Worm (Caenorhabditis elegans) whole organism, L4 larva: ENCODE measurements around the gene E04F6.9.
A peak's percentile ranks its signal among the peaks of the same experiment; 100 is the strongest.

Experiments used
- F44E2.7 ChIP-seq: fragments of 200-800 bp; sonication (Bioruptor generic); IDR thresholded peaks from 2 replicates; pipeline ENCODE4 v2.1.2; 2022; ENCODE audit warnings: missing genetic modification characterization, missing compliant biosample characterization
- T20F7.1 ChIP-seq: fragments of 200-800 bp; sonication (Bioruptor generic); optimal IDR thresholded peaks from 2 replicates; lab custom pipeline; 2018; ENCODE audit warnings: mild to moderate bottlenecking, missing genetic modification characterization, missing compliant biosample characterization
- aha-1 ChIP-seq: fragments of 150-350 bp; peaks from one replicate; lab custom pipeline; 2014; ENCODE audit warnings: missing biosample characterization, missing genetic modification characterization
- aly-2 ChIP-seq: sonication (generic microtip); optimal IDR thresholded peaks from 2 replicates; lab custom pipeline; 2018; ENCODE audit warnings: missing biosample characterization, missing genetic modification characterization
- ama-1 ChIP-seq: fragments of 150-350 bp; optimal IDR thresholded peaks from 2 replicates; lab custom pipeline; 2014; ENCODE audit warnings: inconsistent platforms, mixed read lengths
- arid-1 ChIP-seq: fragments of 200-800 bp; sonication (Bioruptor generic); conservative IDR thresholded peaks from 2 replicates; pipeline ENCODE4 v1.3.6; 2022; ENCODE audit warnings: missing genetic modification reagents, missing genetic modification characterization, missing compliant biosample characterization
- ceh-44 ChIP-seq: fragments of 200-800 bp; sonication (Bioruptor generic); IDR thresholded peaks from 2 replicates; pipeline ENCODE4 v1.3.6; 2022; ENCODE audit warnings: missing genetic modification reagents, missing genetic modification characterization, missing compliant biosample characterization
- daf-16 ChIP-seq, 3 experiments: sonication (generic microtip); optimal IDR thresholded peaks; 2 replicates each; lab custom pipeline; 2016 to 2017; ENCODE audit warnings: missing genetic modification characterization in 3 of 3, missing genetic modification reagents in 3 of 3, mild to moderate bottlenecking in 2 of 3, missing compliant biosample characterization in 2 of 3, missing biosample characterization in 1 of 3, moderate library complexity in 1 of 3
- dmd-6 ChIP-seq: fragments of 200-800 bp; sonication (Bioruptor generic); IDR thresholded peaks from 2 replicates; pipeline ENCODE4 v1.3.6; 2022; ENCODE audit warnings: missing genetic modification reagents, missing genetic modification characterization, missing compliant biosample characterization
- dmd-8 ChIP-seq: fragments of 200-800 bp; sonication (Bioruptor generic); IDR thresholded peaks from 2 replicates; pipeline ENCODE4 v1.3.6; 2022; ENCODE audit warnings: missing genetic modification characterization, missing compliant biosample characterization
- dpl-1 ChIP-seq: fragments of 150-350 bp; optimal IDR thresholded peaks from 2 replicates; lab custom pipeline; 2014; ENCODE audit warnings: missing biosample characterization, missing genetic modification reagents, missing genetic modification characterization
- dve-1 ChIP-seq: sonication (generic microtip); optimal IDR thresholded peaks from 2 replicates; lab custom pipeline; 2017; ENCODE audit warnings: antibody characterized with exemption, mild to moderate bottlenecking, missing genetic modification characterization, missing compliant biosample characterization; ENCODE audit not compliant: insufficient read depth
- egl-43 ChIP-seq: fragments of 200-800 bp; sonication (Bioruptor generic); IDR thresholded peaks from 2 replicates; pipeline ENCODE4 v1.3.6; 2022; ENCODE audit warnings: missing genetic modification reagents, missing genetic modification characterization, missing compliant biosample characterization
- hif-1 ChIP-seq, 2 experiments: sonication (generic microtip); optimal IDR thresholded peaks; 2 replicates each; lab custom pipeline; 2016 to 2017; ENCODE audit warnings: missing compliant biosample characterization in 2 of 2, missing genetic modification characterization in 2 of 2, missing genetic modification reagents in 2 of 2, missing genotype in 2 of 2, mild to moderate bottlenecking in 1 of 2
- hlh-11 ChIP-seq: fragments of 200-800 bp; sonication (Bioruptor generic); optimal IDR thresholded peaks from 2 replicates; lab custom pipeline; 2018; ENCODE audit warnings: mild to moderate bottlenecking, missing genetic modification characterization, missing compliant biosample characterization
- hlh-30 ChIP-seq: sonication (generic microtip); optimal IDR thresholded peaks from 2 replicates; lab custom pipeline; 2017; ENCODE audit warnings: antibody characterized with exemption, mild to moderate bottlenecking, missing genetic modification characterization, missing compliant biosample characterization; ENCODE audit not compliant: insufficient read depth
- lin-29 ChIP-seq: fragments of 200-800 bp; sonication (Bioruptor generic); IDR thresholded peaks from 2 replicates; pipeline ENCODE4 v1.3.6; 2022; ENCODE audit warnings: missing genetic modification reagents, missing genetic modification characterization, missing compliant biosample characterization
- madf-5 ChIP-seq, 2 experiments: fragments of 200-800 bp; sonication (Bioruptor generic); IDR thresholded peaks; 2 replicates each; pipeline ENCODE4 v1.3.6; 2022; ENCODE audit warnings: missing compliant biosample characterization in 2 of 2, missing genetic modification characterization in 2 of 2
- mep-1 ChIP-seq: fragments of 150-350 bp; sonication (generic microtip); optimal IDR thresholded peaks from 3 replicates; lab custom pipeline; 2014; ENCODE audit warnings: missing biosample characterization, missing genetic modification characterization
- mxl-3 ChIP-seq: fragments of 200-800 bp; sonication (Bioruptor generic); optimal IDR thresholded peaks from 2 replicates; lab custom pipeline; 2018; ENCODE audit warnings: mild to moderate bottlenecking, missing genetic modification characterization, missing compliant biosample characterization
- nhr-10 ChIP-seq: fragments of 150-350 bp; optimal IDR thresholded peaks from 2 replicates; lab custom pipeline; 2014; ENCODE audit warnings: missing biosample characterization, missing genetic modification characterization
- nhr-11 ChIP-seq: fragments of 150-350 bp; optimal IDR thresholded peaks from 2 replicates; lab custom pipeline; 2014; ENCODE audit warnings: missing biosample characterization, missing genetic modification characterization
- nhr-28 ChIP-seq: fragments of 150-350 bp; optimal IDR thresholded peaks from 2 replicates; lab custom pipeline; 2014; ENCODE audit warnings: missing biosample characterization, missing genetic modification characterization
- nhr-42 ChIP-seq: fragments of 200-800 bp; sonication (Bioruptor generic); IDR thresholded peaks from 2 replicates; pipeline ENCODE4 v1.3.6; 2022; ENCODE audit warnings: missing genetic modification characterization, missing compliant biosample characterization
- pha-4 ChIP-seq, 2 experiments: fragments of 150-350 bp in 1 of 2; fragments of 200-800 bp in 1 of 2; sonication (Bioruptor generic) in 1 of 2; IDR thresholded peaks in 1 of 2; optimal IDR thresholded peaks in 1 of 2; 2 replicates each; pipeline versions ENCODE4 v1.3.6 to Lab custom; 2014 to 2022; ENCODE audit warnings: missing genetic modification characterization in 2 of 2, missing genetic modification reagents in 2 of 2, missing biosample characterization in 1 of 2, missing compliant biosample characterization in 1 of 2
- snpc-1.2 ChIP-seq: fragments of 200-800 bp; sonication (Bioruptor generic); IDR thresholded peaks from 2 replicates; pipeline ENCODE4 v1.3.6; 2022; ENCODE audit warnings: missing genetic modification reagents, missing genetic modification characterization, missing compliant biosample characterization
- spr-1 ChIP-seq: sonication (generic microtip); optimal IDR thresholded peaks from 2 replicates; lab custom pipeline; 2016; ENCODE audit warnings: mild to moderate bottlenecking, missing genetic modification characterization, missing compliant biosample characterization
- spr-3 ChIP-seq: fragments of 200-800 bp; sonication (Bioruptor generic); optimal IDR thresholded peaks from 2 replicates; lab custom pipeline; 2018; ENCODE audit warnings: mild to moderate bottlenecking, missing genetic modification characterization, missing compliant biosample characterization
- tag-97 ChIP-seq: fragments of 200-800 bp; sonication (Bioruptor generic); IDR thresholded peaks from 2 replicates; pipeline ENCODE4 v1.3.6; 2022; ENCODE audit warnings: missing genetic modification characterization, missing compliant biosample characterization
- unc-130 ChIP-seq: sonication (generic microtip); optimal IDR thresholded peaks from 2 replicates; lab custom pipeline; 2016; ENCODE audit warnings: missing genetic modification reagents, missing genetic modification characterization, missing compliant biosample characterization
- unc-39 ChIP-seq: sonication (generic microtip); optimal IDR thresholded peaks from 2 replicates; lab custom pipeline; 2017; ENCODE audit warnings: missing biosample characterization, missing genetic modification characterization
- unc-62 ChIP-seq, 3 experiments: fragments of 150-350 bp in 1 of 3; sonication (generic microtip); optimal IDR thresholded peaks in 2 of 3; peaks in 1 of 3; 1 replicate in 1 of 3; 2 replicates in 2 of 3; lab custom pipeline; 2014 to 2017; ENCODE audit warnings: missing biosample characterization in 3 of 3, missing genetic modification characterization in 3 of 3, missing genetic modification reagents in 3 of 3, missing genotype in 1 of 3
- zfp-3 ChIP-seq: fragments of 200-800 bp; sonication (Bioruptor generic); conservative IDR thresholded peaks from 2 replicates; pipeline ENCODE4 v1.3.6; 2022; ENCODE audit warnings: missing genetic modification reagents, missing genetic modification characterization, missing compliant biosample characterization
- zip-11 ChIP-seq: fragments of 200-800 bp; sonication (Bioruptor generic); IDR thresholded peaks from 2 replicates; pipeline ENCODE4 v1.3.6; 2022; ENCODE audit warnings: missing genetic modification characterization, missing compliant biosample characterization
- ztf-11 ChIP-seq: fragments of 150-350 bp; optimal IDR thresholded peaks from 2 replicates; lab custom pipeline; 2014; ENCODE audit warnings: missing biosample characterization, missing genetic modification characterization

The E04F6.9 gene

DNA sequence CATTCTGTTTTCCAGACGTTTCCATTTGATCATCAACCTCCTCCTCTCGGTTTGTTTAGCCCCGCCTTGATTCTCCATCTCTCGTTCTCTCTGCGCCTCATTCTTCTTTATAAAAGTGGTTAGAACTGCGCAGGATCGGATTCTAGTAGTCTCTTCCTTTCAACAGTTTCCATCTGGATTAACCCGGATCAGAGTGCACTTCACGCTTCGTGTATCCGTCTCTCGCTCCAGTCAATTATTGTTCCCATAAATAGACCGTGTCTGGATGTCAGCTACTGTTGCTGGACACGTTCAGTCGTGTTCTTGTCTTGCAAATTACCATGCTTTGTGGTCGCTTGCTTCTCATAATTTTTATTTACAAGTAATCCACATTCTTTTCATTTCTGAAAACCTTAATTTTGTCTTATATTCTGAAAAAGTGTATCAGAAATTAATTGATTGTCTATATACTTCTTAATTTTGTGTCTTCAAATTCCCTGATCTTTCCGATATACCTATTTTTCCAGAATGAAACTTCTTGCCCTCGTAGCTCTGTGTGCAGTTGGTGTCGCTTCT lies 16.8 kb upstream of the E04F6.9 start, which contains the start of gene F32A5.4:
TSS of gene F32A5.4 (plus strand) at position 505 of the 555 bp plus-strand sequence.
- TF ChIP-seq arid-1: 0 out of 2 replicates have a peak, but pooled peaks have one; percentile 16
- peak; percentile 25 for TF ChIP-seq hlh-11 (tag; lab: Kevin White, UChicago)
- TF ChIP-seq hlh-30: no peak
- peak; percentile 73 for TF ChIP-seq ama-1 (lab: Kevin White, UChicago)

DNA sequence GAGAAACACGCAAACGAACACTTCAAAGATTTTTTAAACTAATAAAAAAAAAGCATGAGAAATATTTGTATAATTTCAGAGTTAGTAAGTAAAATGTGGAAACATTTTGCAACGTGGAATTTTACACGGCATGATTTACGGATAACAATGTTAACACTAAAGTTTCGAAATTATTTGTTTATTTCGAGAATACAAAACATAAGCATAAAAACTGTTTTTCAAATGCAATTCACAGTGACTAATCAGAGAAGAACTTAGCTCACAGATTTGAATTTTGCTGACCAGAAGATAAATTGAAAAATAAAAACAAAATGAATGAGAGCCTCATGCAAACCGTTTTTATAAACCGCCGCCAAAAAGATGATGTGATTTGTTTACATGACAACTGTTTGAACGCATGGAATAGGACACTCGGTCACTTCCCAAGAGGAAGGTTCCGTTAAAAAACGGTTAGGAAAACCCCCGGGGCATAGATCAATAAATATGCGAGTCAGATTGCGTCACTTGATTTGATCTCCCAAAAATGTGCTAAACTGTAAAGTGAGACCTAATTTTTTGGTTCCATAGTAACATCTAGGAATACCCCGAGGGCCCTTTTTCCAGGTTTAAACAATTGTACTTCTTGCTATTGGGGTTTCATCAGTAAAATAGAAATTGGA lies 14.0 kb upstream of the E04F6.9 start, which contains the start of gene clh-3:
TSS of gene clh-3 (minus strand) at position 51 of the 659 bp plus-strand sequence.
- no peak for TF ChIP-seq madf-5 (GFP tag; IDR thresholded peaks at IDR 0.05; lab: Robert Waterston, UW)
- TF ChIP-seq hif-1 (tag; optimal IDR thresholded peaks at IDR 0.05; lab: Kevin White, UChicago): no peak
- no peak for TF ChIP-seq nhr-10
- no peak for TF ChIP-seq dve-1

DNA sequence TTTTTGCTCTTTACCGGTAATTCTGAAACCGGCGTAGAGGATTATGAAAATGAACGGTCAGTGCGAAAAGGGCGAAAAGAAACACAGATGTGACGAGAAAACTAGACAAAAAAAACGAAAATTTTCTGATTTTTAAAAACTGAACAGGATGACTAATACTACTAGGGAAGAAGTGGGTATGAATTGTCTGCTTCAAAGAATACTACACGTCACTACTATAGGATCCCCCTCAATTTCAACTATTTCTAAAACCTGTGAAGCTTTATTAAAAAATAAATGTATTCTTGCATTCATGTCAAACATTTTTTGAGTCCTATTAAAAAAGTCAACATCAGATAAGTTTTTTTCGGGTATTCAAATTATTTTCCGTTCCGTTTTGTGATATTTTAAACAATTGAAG lies 12.1 kb upstream of the E04F6.9 start:
- TF ChIP-seq aha-1 (tag; lab: Kevin White, UChicago) (peak; percentile 55), zfp-3 (GFP tag; lab: Robert Waterston, UW) (no peak), unc-62 (GFP tag; optimal IDR thresholded peaks at IDR 0.05 in 1 of 2; lab: Kevin White, UChicago) (peak in 1 of 2 experiments; percentile 56), unc-62 (tag; optimal IDR thresholded peaks at IDR 0.05; lab: Kevin White, UChicago) (no peak)

DNA sequence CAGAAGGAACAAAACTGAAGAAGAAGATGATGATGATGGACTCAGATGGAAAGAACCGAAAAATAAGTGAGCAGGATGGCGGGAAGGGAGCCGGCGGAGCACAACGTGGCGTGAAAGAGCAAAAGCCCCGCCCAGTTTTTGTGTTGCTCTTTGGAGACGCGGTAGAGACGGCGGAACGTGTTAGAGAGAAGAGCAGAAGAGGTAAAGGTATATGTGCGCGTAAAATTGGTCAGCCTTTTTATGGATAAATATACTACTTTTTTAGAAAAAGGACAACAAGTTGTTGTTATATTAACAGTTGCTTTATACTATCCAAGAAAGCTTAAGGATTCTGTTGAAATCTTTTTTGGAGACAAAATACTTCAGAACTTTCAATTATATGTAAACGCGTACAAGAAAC lies 5.1 kb upstream of the E04F6.9 start, which contains the start of gene E04F6.10:
TSS of gene E04F6.10 (minus strand) at position 101 of the 400 bp plus-strand sequence.
- TF ChIP-seq aha-1 (tag; lab: Kevin White, UChicago): peak; percentile 66
- TF ChIP-seq unc-62 (GFP tag; optimal IDR thresholded peaks at IDR 0.05 in 1 of 2; lab: Kevin White, UChicago): peak in 1 of 2 experiments; percentile 57
- TF ChIP-seq unc-62 (tag; optimal IDR thresholded peaks at IDR 0.05; lab: Kevin White, UChicago): no peak
- TF ChIP-seq unc-39: no peak

DNA sequence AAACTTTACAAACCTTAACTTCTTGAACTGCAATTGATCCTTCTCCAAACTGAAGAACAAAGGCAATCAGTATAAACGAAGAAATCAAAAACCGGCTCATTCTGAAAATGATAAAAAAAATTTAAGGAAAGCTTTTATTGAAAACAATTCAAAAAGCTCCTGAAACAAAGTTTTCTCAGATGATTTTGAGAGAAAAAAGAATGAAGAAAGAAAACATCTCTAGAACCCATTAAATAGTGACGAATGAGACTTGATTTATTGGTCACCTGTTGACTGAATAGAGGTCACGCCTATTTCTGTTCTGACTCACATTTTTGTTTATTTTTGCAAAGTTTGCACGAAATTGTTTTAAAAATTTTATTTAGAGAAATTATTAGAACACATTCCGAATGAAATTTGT lies 679 bp downstream of the E04F6.9 start, which contains the start of gene E04F6.8:
TSS of gene E04F6.8 (minus strand) at position 101 of the 400 bp plus-strand sequence.
- no peak for TF ChIP-seq aly-2
- TF ChIP-seq hlh-30: peak; percentile 38
- peak in 1 of 2 experiments; percentile 75 for TF ChIP-seq daf-16 (GFP tag; optimal IDR thresholded peaks at IDR 0.05; lab: Kevin White, UChicago)
- TF ChIP-seq daf-16 (tag; optimal IDR thresholded peaks at IDR 0.05; lab: Kevin White, UChicago): no peak
- peak; percentile 8 for TF ChIP-seq nhr-11 (tag; lab: Kevin White, UChicago)
- no peak for TF ChIP-seq spr-1
- TF ChIP-seq egl-43 (GFP tag; lab: Robert Waterston, UW): no peak

DNA sequence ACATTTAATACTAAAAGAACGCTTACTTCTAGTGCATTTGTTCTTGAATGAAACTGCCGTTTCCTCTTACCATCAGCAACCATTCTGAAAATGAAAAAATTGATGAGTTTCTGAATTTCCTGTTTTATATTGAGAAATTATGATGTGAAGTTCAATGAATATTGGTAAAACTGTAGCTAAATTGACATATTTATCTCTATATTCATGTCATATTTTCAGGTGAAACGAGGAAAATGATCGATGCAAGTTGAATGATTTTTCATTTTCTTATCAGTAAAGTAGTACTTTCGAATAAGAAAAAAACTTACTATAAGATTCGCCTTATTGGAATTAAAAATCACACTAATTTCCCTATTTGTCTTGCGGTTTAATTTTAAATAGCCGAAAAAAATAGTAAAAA lies 1.8 kb downstream of the E04F6.9 start, which contains the start of gene E04F6.15:
TSS of gene E04F6.15 (minus strand) at position 101 of the 400 bp plus-strand sequence.
- TF ChIP-seq unc-130 (GFP tag; lab: Kevin White, UChicago) (no peak), dve-1 (peak; percentile 31), T20F7.1 (peak; percentile 10), zip-11 (no peak), dmd-6 (GFP tag; lab: Robert Waterston, UW) (peak; percentile 47; the same call in 1 of the 2 replicates), dpl-1 (GFP tag; lab: Kevin White, UChicago) (no peak)

DNA sequence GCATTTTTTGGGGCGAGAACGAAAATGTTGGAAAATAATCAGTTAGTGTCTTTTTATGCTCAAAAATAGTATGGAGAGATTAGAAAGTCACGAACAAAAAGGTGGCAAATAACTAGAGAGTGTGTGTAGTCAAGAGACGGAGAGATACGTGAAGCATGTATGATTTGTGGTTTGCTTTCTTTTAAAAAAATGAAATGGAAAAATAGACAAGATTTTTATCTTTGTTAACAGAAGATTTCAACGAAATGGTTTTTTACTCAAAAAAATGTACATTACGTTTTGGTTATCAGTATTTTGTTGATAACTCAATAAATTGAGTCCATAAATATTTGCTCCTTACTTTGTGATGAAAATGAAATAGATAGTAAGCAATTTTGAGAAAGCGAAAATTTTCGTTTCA lies 3.8 kb downstream of the E04F6.9 start, which contains the start of gene dhs-7:
TSS of gene dhs-7 (minus strand) at position 277 of the 400 bp plus-strand sequence.
- no peak for TF ChIP-seq lin-29 (GFP tag; lab: Robert Waterston, UW)
- TF ChIP-seq egl-43 (GFP tag; lab: Robert Waterston, UW): no peak
- no peak for TF ChIP-seq F44E2.7 (GFP tag; lab: Robert Waterston, UW)
- peak; percentile 58 for TF ChIP-seq dve-1
- no peak for TF ChIP-seq snpc-1.2 (GFP tag; lab: Robert Waterston, UW)
- TF ChIP-seq daf-16 (GFP tag; optimal IDR thresholded peaks at IDR 0.05; lab: Kevin White, UChicago): no peak
- TF ChIP-seq daf-16 (tag; optimal IDR thresholded peaks at IDR 0.05; lab: Kevin White, UChicago): peak; percentile 70
- TF ChIP-seq tag-97 (GFP tag; lab: Robert Waterston, UW): no peak
- peak; percentile 34 for TF ChIP-seq nhr-28 (tag; lab: Kevin White, UChicago)
- TF ChIP-seq nhr-42 (GFP tag; lab: Robert Waterston, UW): no peak
- TF ChIP-seq unc-130 (GFP tag; lab: Kevin White, UChicago): no peak
- TF ChIP-seq pha-4 (GFP tag; IDR thresholded peaks at IDR 0.05; lab: Robert Waterston, UW): no peak
- TF ChIP-seq pha-4 (tag; optimal IDR thresholded peaks at IDR 0.05; lab: Kevin White, UChicago): no peak
- no peak for TF ChIP-seq ztf-11 (tag; lab: Kevin White, UChicago)
- no peak for TF ChIP-seq dmd-8 (GFP tag; lab: Robert Waterston, UW)
- TF ChIP-seq unc-39: no peak
- no peak for TF ChIP-seq mxl-3 (GFP tag; lab: Kevin White, UChicago)
- no peak for TF ChIP-seq spr-3 (GFP tag; lab: Kevin White, UChicago)
- no peak for TF ChIP-seq ceh-44 (GFP tag; lab: Robert Waterston, UW)
- no peak for TF ChIP-seq mep-1 (tag; lab: Kevin White, UChicago)
